Worm (Caenorhabditis elegans) whole organism, late embryonic: ENCODE data around the gene C56C10.7.
"Not testable (repeated sequence)": the region's sequence is repeated elsewhere in the genome, so short reads cannot be mapped to it uniquely, and the experiment has no call there.

Source experiments
- C38D4.7 ChIP-seq: fragments of 200-800 bp; sonication (Bioruptor generic); optimal IDR thresholded peaks from 2 replicates; lab custom pipeline; 2018; ENCODE audit warnings: mild to moderate bottlenecking, missing genetic modification characterization, moderate library complexity, missing compliant biosample characterization
- F13H6.1 ChIP-seq: sonication (generic microtip); optimal IDR thresholded peaks from 2 replicates; lab custom pipeline; 2016; ENCODE audit warnings: missing genetic modification characterization, missing compliant biosample characterization
- K09A11.1 ChIP-seq: sonication (generic microtip); optimal IDR thresholded peaks from 2 replicates; lab custom pipeline; 2017; ENCODE audit warnings: antibody characterized with exemption, mild to moderate bottlenecking, missing genetic modification characterization, missing compliant biosample characterization; ENCODE audit not compliant: insufficient read depth
- Y22D7AL.16 ChIP-seq: sonication (generic microtip); optimal IDR thresholded peaks from 2 replicates; lab custom pipeline; 2016; ENCODE audit warnings: missing genetic modification characterization, missing compliant biosample characterization
- ceh-14 ChIP-seq: sonication (generic microtip); optimal IDR thresholded peaks from 2 replicates; lab custom pipeline; 2016; ENCODE audit warnings: missing genotype, missing genetic modification characterization, missing compliant biosample characterization
- ceh-2 ChIP-seq: sonication (generic microtip); optimal IDR thresholded peaks from 2 replicates; lab custom pipeline; 2016; ENCODE audit warnings: missing genotype, missing genetic modification characterization, missing compliant biosample characterization
- ceh-22 ChIP-seq: sonication (generic microtip); optimal IDR thresholded peaks from 2 replicates; lab custom pipeline; 2017; ENCODE audit warnings: missing biosample characterization, missing genetic modification characterization
- ceh-31 ChIP-seq: sonication (generic microtip); optimal IDR thresholded peaks from 2 replicates; lab custom pipeline; 2016; ENCODE audit warnings: missing genetic modification characterization, missing compliant biosample characterization
- ceh-45 ChIP-seq: fragments of 200-800 bp; sonication (Bioruptor generic); IDR thresholded peaks from 2 replicates; pipeline ENCODE4 v1.3.6; 2022; ENCODE audit warnings: missing genetic modification reagents, missing genetic modification characterization, missing compliant biosample characterization
- ceh-9 ChIP-seq: sonication (generic microtip); optimal IDR thresholded peaks from 2 replicates; lab custom pipeline; 2016; ENCODE audit warnings: mild to moderate bottlenecking, missing genetic modification characterization, inconsistent platforms, missing compliant biosample characterization
- che-1 ChIP-seq: sonication (generic microtip); optimal IDR thresholded peaks from 2 replicates; lab custom pipeline; 2016; ENCODE audit warnings: mild to moderate bottlenecking, missing genetic modification characterization, missing compliant biosample characterization
- dmd-4 ChIP-seq: sonication (generic microtip); optimal IDR thresholded peaks from 2 replicates; lab custom pipeline; 2016; ENCODE audit warnings: borderline replicate concordance, missing genetic modification characterization, missing compliant biosample characterization
- elt-2 ChIP-seq: sonication (generic microtip); optimal IDR thresholded peaks from 2 replicates; lab custom pipeline; 2016; ENCODE audit warnings: missing genetic modification reagents, missing genetic modification characterization, missing compliant biosample characterization
- elt-4 ChIP-seq: sonication (generic microtip); optimal IDR thresholded peaks from 2 replicates; lab custom pipeline; 2016; ENCODE audit warnings: missing genetic modification characterization, missing compliant biosample characterization
- fax-1 ChIP-seq: sonication (generic microtip); optimal IDR thresholded peaks from 2 replicates; lab custom pipeline; 2016; ENCODE audit warnings: missing genotype, missing genetic modification characterization, missing compliant biosample characterization
- fkh-10 ChIP-seq: fragments of 150-350 bp; optimal IDR thresholded peaks from 2 replicates; lab custom pipeline; 2014; ENCODE audit warnings: missing biosample characterization, missing genetic modification reagents, missing genetic modification characterization
- fkh-6 ChIP-seq: sonication (generic microtip); optimal IDR thresholded peaks from 2 replicates; lab custom pipeline; 2016; ENCODE audit warnings: missing genetic modification characterization, missing compliant biosample characterization
- hlh-13 ChIP-seq: fragments of 200-800 bp; sonication (Bioruptor generic); optimal IDR thresholded peaks from 2 replicates; lab custom pipeline; 2018; ENCODE audit warnings: mild to moderate bottlenecking, missing genetic modification characterization, missing compliant biosample characterization
- hlh-15 ChIP-seq: sonication (generic microtip); optimal IDR thresholded peaks from 2 replicates; lab custom pipeline; 2016; ENCODE audit warnings: missing genetic modification characterization, missing compliant biosample characterization
- hlh-6 ChIP-seq: sonication (generic microtip); optimal IDR thresholded peaks from 2 replicates; lab custom pipeline; 2016; ENCODE audit warnings: missing genotype, missing genetic modification characterization, missing compliant biosample characterization
- nfya-1 ChIP-seq: sonication (generic microtip); optimal IDR thresholded peaks from 2 replicates; lab custom pipeline; 2017; ENCODE audit warnings: missing genetic modification characterization, mild to moderate bottlenecking, missing compliant biosample characterization, antibody characterized with exemption, moderate library complexity
- nhr-11 ChIP-seq: fragments of 150-350 bp; optimal IDR thresholded peaks from 2 replicates; lab custom pipeline; 2014; ENCODE audit warnings: missing biosample characterization, missing genetic modification characterization
- odd-2 ChIP-seq: sonication (generic microtip); optimal IDR thresholded peaks from 2 replicates; lab custom pipeline; 2017; ENCODE audit warnings: antibody characterized with exemption, mild to moderate bottlenecking, missing genetic modification characterization, missing compliant biosample characterization
- pag-3 ChIP-seq: sonication (generic microtip); optimal IDR thresholded peaks from 2 replicates; lab custom pipeline; 2016; ENCODE audit warnings: missing compliant biosample characterization, missing genetic modification characterization, borderline replicate concordance
- pat-9 ChIP-seq: fragments of 200-800 bp; sonication (Bioruptor generic); optimal IDR thresholded peaks from 2 replicates; lab custom pipeline; 2018; ENCODE audit warnings: mild to moderate bottlenecking, missing genetic modification characterization, moderate library complexity, missing compliant biosample characterization
- pax-1 ChIP-seq: fragments of 150-350 bp; optimal IDR thresholded peaks from 2 replicates; lab custom pipeline; 2014; ENCODE audit warnings: missing biosample characterization, missing genetic modification characterization
- pha-4 ChIP-seq: fragments of 150-350 bp; optimal IDR thresholded peaks from 2 replicates; lab custom pipeline; 2018; ENCODE audit warnings: missing biosample characterization, missing genetic modification reagents, missing genetic modification characterization
- pqm-1 ChIP-seq: sonication (generic microtip); optimal IDR thresholded peaks from 2 replicates; lab custom pipeline; 2016; ENCODE audit warnings: missing genetic modification characterization, missing compliant biosample characterization
- ref-2 ChIP-seq: sonication (generic microtip); optimal IDR thresholded peaks from 2 replicates; lab custom pipeline; 2016; ENCODE audit warnings: missing genetic modification characterization, missing compliant biosample characterization
- rnt-1 ChIP-seq: sonication (generic microtip); optimal IDR thresholded peaks from 2 replicates; lab custom pipeline; 2016; ENCODE audit warnings: missing genetic modification characterization, missing compliant biosample characterization
- sdc-2 ChIP-seq: sonication (generic microtip); optimal IDR thresholded peaks from 2 replicates; lab custom pipeline; 2016; ENCODE audit warnings: missing genotype, missing genetic modification characterization, missing compliant biosample characterization
- sox-4 ChIP-seq: sonication (generic microtip); optimal IDR thresholded peaks from 2 replicates; lab custom pipeline; 2017; ENCODE audit warnings: mild to moderate bottlenecking, missing genetic modification characterization, inconsistent platforms, missing compliant biosample characterization
- syd-9 ChIP-seq: sonication (generic microtip); optimal IDR thresholded peaks from 2 replicates; lab custom pipeline; 2016; ENCODE audit warnings: mild to moderate bottlenecking, missing genetic modification characterization, moderate library complexity, missing compliant biosample characterization
- tbx-2 ChIP-seq: sonication (generic microtip); optimal IDR thresholded peaks from 2 replicates; lab custom pipeline; 2016; ENCODE audit warnings: missing genetic modification characterization, missing compliant biosample characterization
- tbx-7 ChIP-seq: sonication (generic microtip); optimal IDR thresholded peaks from 2 replicates; lab custom pipeline; 2016; ENCODE audit warnings: missing genotype, missing genetic modification characterization, missing compliant biosample characterization
- ttx-3 ChIP-seq: sonication (generic microtip); optimal IDR thresholded peaks from 2 replicates; lab custom pipeline; 2016; ENCODE audit warnings: missing genetic modification reagents, missing genetic modification characterization, missing compliant biosample characterization
- unc-86 ChIP-seq: sonication (generic microtip); optimal IDR thresholded peaks from 2 replicates; lab custom pipeline; 2016; ENCODE audit warnings: missing genetic modification characterization, missing compliant biosample characterization

The C56C10.7 gene

ce11 chrII:6628397-6628796, 41.0 kb upstream of the C56C10.7 start:
- TF ChIP-seq C38D4.7 (GFP tag; lab: Kevin White, UChicago) (no peak), sdc-2 (tag; lab: Kevin White, UChicago) (no peak), rnt-1 (no peak), unc-86 (tag; lab: Kevin White, UChicago) (no peak), nfya-1 (tag; lab: Kevin White, UChicago) (no peak), hlh-13 (GFP tag; lab: Kevin White, UChicago) (no peak), che-1 (tag; lab: Kevin White, UChicago) (no peak), hlh-15 (tag; lab: Kevin White, UChicago) (no peak), syd-9 (tag; lab: Kevin White, UChicago) (no peak), pat-9 (no peak), F13H6.1 (tag; lab: Kevin White, UChicago) (no peak), elt-4 (no peak), fax-1 (tag; lab: Kevin White, UChicago) (no peak), tbx-7 (no peak), elt-2 (tag; lab: Kevin White, UChicago) (no peak)

- not testable (repeated sequence) for TF ChIP-seq ceh-14, pag-3, K09A11.1 (tag; lab: Kevin White, UChicago)
These were observed 39.8 kb upstream of the C56C10.7 start, which contains the start of the genes F54H5.5 and F54H5.2 for ce11 chrII:6627182-6627581. Gene F54H5.5 (minus strand): TSS chrII:6627282. Gene F54H5.2 (plus strand): TSS chrII:6627484.

- no peak for TF ChIP-seq dmd-4 (tag; lab: Kevin White, UChicago)
- TF ChIP-seq, all 69 proteins: peak for 0
These were observed 37.9 kb upstream of the C56C10.7 start, which contains the start of gene F54H5.14 for ce11 chrII:6625302-6625701. Gene F54H5.14 (minus strand): TSS chrII:6625402.

ce11 chrII:6621886-6622285, 34.5 kb upstream of the C56C10.7 start, which contains the start of gene F54H5.3:
Gene F54H5.3 (plus strand): TSS chrII:6622186.
- TF ChIP-seq unc-86 (tag; lab: Kevin White, UChicago) (no peak), fkh-10 (GFP tag; lab: Kevin White, UChicago) (no peak), nfya-1 (tag; lab: Kevin White, UChicago) (no peak), ttx-3 (tag; lab: Kevin White, UChicago) (no peak), pqm-1 (tag; lab: Kevin White, UChicago) (no peak), hlh-6 (tag; lab: Kevin White, UChicago) (no peak), odd-2 (tag; lab: Kevin White, UChicago) (no peak), Y22D7AL.16 (tag; lab: Kevin White, UChicago) (no peak)

- TF ChIP-seq dmd-4 (tag; lab: Kevin White, UChicago) (no peak), odd-2 (tag; lab: Kevin White, UChicago) (no peak), tbx-2 (tag; lab: Kevin White, UChicago) (no peak), ceh-45 (GFP tag; lab: Robert Waterston, UW) (no peak), pax-1 (tag; lab: Kevin White, UChicago) (no peak), ttx-3 (tag; lab: Kevin White, UChicago) (no peak), ceh-31 (tag; lab: Kevin White, UChicago) (no peak), sox-4 (no peak), F13H6.1 (tag; lab: Kevin White, UChicago) (no peak), ref-2 (tag; lab: Kevin White, UChicago) (no peak), pha-4 (tag; lab: Kevin White, UChicago) (no peak), fkh-6 (tag; lab: Kevin White, UChicago) (no peak), ceh-22 (tag; lab: Kevin White, UChicago) (no peak), ceh-9 (tag; lab: Kevin White, UChicago) (no peak), ceh-2 (tag; lab: Kevin White, UChicago) (no peak), nhr-11 (tag; lab: Kevin White, UChicago) (no peak)
- TF ChIP-seq, all 69 proteins: peak for 0
These were observed 31.6 kb upstream of the C56C10.7 start for ce11 chrII:6619007-6619406.
